Fruit fly (Drosophila melanogaster) whole organism, embryonic: ENCODE results near the gene Sqor.
A peak's percentile ranks its signal among the peaks of the same experiment; 100 is the strongest.

Experiments used
- Asciz ChIP-seq: fragments of 200-800 bp; sonication (Bioruptor generic); optimal IDR thresholded peaks from 2 replicates; lab custom pipeline; 2017; ENCODE audit warnings: missing biosample characterization, mild to moderate bottlenecking, missing genetic modification characterization, missing genetic modification reagents
- CG12104 ChIP-seq: fragments of 200-800 bp; sonication (Bioruptor generic); optimal IDR thresholded peaks from 3 replicates; lab custom pipeline; 2016; ENCODE audit warnings: missing biosample characterization, missing genetic modification characterization
- CG15696 ChIP-seq: fragments of 200-800 bp; sonication (Bioruptor generic); optimal IDR thresholded peaks from 2 replicates; lab custom pipeline; 2019; ENCODE audit warnings: missing biosample characterization, mild to moderate bottlenecking, missing genetic modification characterization, moderate library complexity
- CG16813 ChIP-seq: fragments of 200-800 bp; sonication (Bioruptor generic); IDR thresholded peaks from 3 replicates; pipeline ENCODE4 v1.3.6; 2022; ENCODE audit warnings: missing biosample characterization, missing genetic modification characterization; ENCODE audit not compliant: partially characterized antibody
- CG17361 ChIP-seq: fragments of 200-800 bp; sonication (Bioruptor generic); IDR thresholded peaks from 3 replicates; pipeline ENCODE4 v1.3.6; 2022; ENCODE audit warnings: missing biosample characterization, missing genetic modification characterization
- CG2199 ChIP-seq: fragments of 200-800 bp; sonication (Bioruptor generic); IDR thresholded peaks from 3 replicates; pipeline ENCODE4 v1.3.6; 2022; ENCODE audit warnings: missing biosample characterization, missing genetic modification characterization
- CG2889 ChIP-seq: fragments of 200-800 bp; sonication (Bioruptor generic); IDR thresholded peaks from 3 replicates; pipeline ENCODE4 v1.3.6; 2022; ENCODE audit warnings: missing biosample characterization, missing genetic modification characterization
- CG32532 ChIP-seq: fragments of 200-800 bp; sonication (Bioruptor generic); IDR thresholded peaks from 2 replicates; pipeline ENCODE4 v1.3.6; 2022; ENCODE audit warnings: missing biosample characterization, missing genetic modification characterization
- CG34422 ChIP-seq: fragments of 200-800 bp; sonication (Bioruptor generic); IDR thresholded peaks from 3 replicates; pipeline ENCODE4 v1.3.6; 2022; ENCODE audit warnings: missing biosample characterization, missing genetic modification characterization
- CG3995 ChIP-seq: fragments of 200-800 bp; sonication (Bioruptor generic); optimal IDR thresholded peaks from 3 replicates; lab custom pipeline; 2016; ENCODE audit warnings: missing biosample characterization, missing genetic modification characterization
- CG6791 ChIP-seq: fragments of 200-800 bp; sonication (Bioruptor generic); IDR thresholded peaks from 3 replicates; pipeline ENCODE4 v1.3.6; 2022; ENCODE audit warnings: missing biosample characterization, missing genetic modification characterization; ENCODE audit not compliant: partially characterized antibody
- CG6813 ChIP-seq: fragments of 200-800 bp; sonication (Bioruptor generic); optimal IDR thresholded peaks from 2 replicates; lab custom pipeline; 2017; ENCODE audit warnings: missing biosample characterization, missing genetic modification characterization, mild to moderate bottlenecking, moderate library complexity, missing genetic modification reagents
- CTCF ChIP-seq: fragments of 200-800 bp; sonication (Bioruptor generic); optimal IDR thresholded peaks from 2 replicates; lab custom pipeline; 2017; ENCODE audit warnings: missing biosample characterization, mild to moderate bottlenecking, missing genetic modification characterization, moderate library complexity
- D ChIP-seq, 2 experiments: fragments of 200-800 bp in 1 of 2; fragments of >200 bp in 1 of 2; sonication (Bioruptor generic) in 1 of 2; optimal IDR thresholded peaks; 2 replicates in 1 of 2; 3 replicates in 1 of 2; lab custom pipeline; 2017; ENCODE audit warnings: mild to moderate bottlenecking in 1 of 2, missing biosample characterization in 1 of 2, missing genetic modification characterization in 1 of 2, missing genetic modification reagents in 1 of 2
- Drgx ChIP-seq: fragments of 200-800 bp; sonication (Bioruptor generic); IDR thresholded peaks from 2 replicates; pipeline ENCODE4 v1.3.6; 2022; ENCODE audit warnings: missing biosample characterization, missing genetic modification characterization
- Hey ChIP-seq: fragments of 200-800 bp; sonication (Bioruptor generic); optimal IDR thresholded peaks from 3 replicates; lab custom pipeline; 2018; ENCODE audit warnings: missing biosample characterization, mild to moderate bottlenecking, missing genetic modification characterization
- Hr3 ChIP-seq: fragments of 200-800 bp; sonication (Bioruptor generic); optimal IDR thresholded peaks from 3 replicates; lab custom pipeline; 2016; ENCODE audit warnings: missing biosample characterization, missing genetic modification characterization
- MBD-R2 ChIP-seq: fragments of 200-800 bp; sonication (Bioruptor generic); IDR thresholded peaks from 2 replicates; pipeline ENCODE4 v1.3.6; 2022; ENCODE audit warnings: missing biosample characterization, missing genetic modification characterization
- MTF-1 ChIP-seq: fragments of 200-800 bp; sonication (Bioruptor generic); optimal IDR thresholded peaks from 2 replicates; lab custom pipeline; 2018; ENCODE audit warnings: missing biosample characterization, mild to moderate bottlenecking, missing genetic modification characterization, borderline replicate concordance
- Med ChIP-seq: fragments of 200-800 bp; sonication (Bioruptor generic); peaks from one replicate; lab custom pipeline; 2016; ENCODE audit warnings: missing biosample characterization, missing genetic modification characterization, mild to moderate bottlenecking, inconsistent platforms, moderate library complexity
- Nf-YC ChIP-seq: fragments of 200-800 bp; optimal IDR thresholded peaks from 3 replicates; lab custom pipeline; 2019; ENCODE audit warnings: missing biosample characterization, mild to moderate bottlenecking, missing genetic modification characterization, moderate library complexity
- Pdp1 ChIP-seq, 2 experiments: fragments of 200-800 bp; sonication (Bioruptor generic); optimal IDR thresholded peaks; 3 replicates each; lab custom pipeline; 2016; ENCODE audit warnings: missing biosample characterization in 2 of 2, missing genetic modification characterization in 2 of 2, mild to moderate bottlenecking in 1 of 2, moderate library complexity in 1 of 2
- Ptx1 ChIP-seq: fragments of 200-800 bp; sonication (Bioruptor generic); IDR thresholded peaks from 2 replicates; pipeline ENCODE4 v1.3.6; 2022; ENCODE audit warnings: missing biosample characterization, missing genetic modification characterization
- Rx ChIP-seq: fragments of 200-800 bp; sonication (Bioruptor generic); IDR thresholded peaks from 2 replicates; pipeline ENCODE4 v1.3.6; 2022; ENCODE audit warnings: missing biosample characterization, missing genetic modification characterization
- Sox102F ChIP-seq: fragments of 200-800 bp; sonication (Bioruptor generic); optimal IDR thresholded peaks from 2 replicates; lab custom pipeline; 2018; ENCODE audit warnings: missing biosample characterization, mild to moderate bottlenecking, missing genetic modification characterization, moderate library complexity
- az2 ChIP-seq: fragments of 200-800 bp; sonication (Bioruptor generic); optimal IDR thresholded peaks from 3 replicates; lab custom pipeline; 2016; ENCODE audit warnings: missing biosample characterization, missing genetic modification characterization
- chinmo ChIP-seq: fragments of 200-800 bp; sonication (Bioruptor generic); IDR thresholded peaks from 4 replicates; pipeline ENCODE4 v1.3.6; 2022; ENCODE audit warnings: missing biosample characterization, missing genetic modification characterization; ENCODE audit not compliant: partially characterized antibody
- chn ChIP-seq: fragments of 200-800 bp; sonication (Bioruptor generic); optimal IDR thresholded peaks from 2 replicates; lab custom pipeline; 2016; ENCODE audit warnings: missing biosample characterization, missing genetic modification characterization
- corto ChIP-seq: fragments of 200-800 bp; sonication (Bioruptor generic); optimal IDR thresholded peaks from 2 replicates; lab custom pipeline; 2016; ENCODE audit warnings: missing biosample characterization, mild to moderate bottlenecking, missing genetic modification characterization, moderate library complexity
- dm ChIP-seq: fragments of 200-800 bp; sonication (Bioruptor generic); optimal IDR thresholded peaks from 3 replicates; lab custom pipeline; 2016; ENCODE audit warnings: missing biosample characterization, missing genetic modification characterization
- grn ChIP-seq: fragments of 200-800 bp; sonication (Bioruptor generic); optimal IDR thresholded peaks from 3 replicates; lab custom pipeline; 2017; ENCODE audit warnings: missing biosample characterization, missing genetic modification characterization
- her ChIP-seq: fragments of 200-800 bp; sonication (Bioruptor generic); optimal IDR thresholded peaks from 2 replicates; lab custom pipeline; 2016; ENCODE audit warnings: missing biosample characterization, missing genetic modification characterization
- ind ChIP-seq: fragments of 200-800 bp; sonication (Bioruptor generic); optimal IDR thresholded peaks from 3 replicates; lab custom pipeline; 2016; ENCODE audit warnings: missing biosample characterization, missing genetic modification characterization
- oc ChIP-seq: fragments of 200-800 bp; sonication (Bioruptor generic); optimal IDR thresholded peaks from 2 replicates; lab custom pipeline; 2018; ENCODE audit warnings: missing biosample characterization, mild to moderate bottlenecking, missing genetic modification characterization, moderate library complexity
- prd ChIP-seq, 3 experiments: fragments of >200 bp in 2 of 3; fragments of 200-800 bp in 1 of 3; sonication (Bioruptor generic) in 1 of 3; optimal IDR thresholded peaks in 2 of 3; IDR thresholded peaks in 1 of 3; 2 replicates in 2 of 3; 3 replicates in 1 of 3; pipeline versions ENCODE4 v1.3.6 to Lab custom; 2017 to 2022; ENCODE audit warnings: missing biosample characterization in 1 of 3, missing genetic modification characterization in 1 of 3
- pros ChIP-seq: fragments of 200-800 bp; sonication (Bioruptor generic); optimal IDR thresholded peaks from 3 replicates; lab custom pipeline; 2019; ENCODE audit warnings: missing biosample characterization, mild to moderate bottlenecking, missing genetic modification characterization, moderate library complexity
- pzg ChIP-seq: fragments of 200-800 bp; sonication (Bioruptor generic); optimal IDR thresholded peaks from 3 replicates; lab custom pipeline; 2018; ENCODE audit warnings: missing biosample characterization, mild to moderate bottlenecking, missing genetic modification characterization, moderate library complexity
- run ChIP-seq: fragments of 200-800 bp; sonication (Bioruptor generic); optimal IDR thresholded peaks from 3 replicates; lab custom pipeline; 2018; ENCODE audit warnings: missing biosample characterization, mild to moderate bottlenecking, missing genetic modification characterization
- sd ChIP-seq: fragments of 200-800 bp; sonication (Bioruptor generic); optimal IDR thresholded peaks from 3 replicates; lab custom pipeline; 2018; ENCODE audit warnings: missing biosample characterization, mild to moderate bottlenecking, missing genetic modification characterization, moderate library complexity
- sens-2 ChIP-seq: fragments of 200-800 bp; sonication (Bioruptor generic); IDR thresholded peaks from 2 replicates; pipeline ENCODE4 v1.3.6; 2022; ENCODE audit warnings: missing biosample characterization, missing genetic modification characterization
- sna ChIP-seq: fragments of 200-800 bp; sonication (Bioruptor generic); IDR thresholded peaks from 2 replicates; pipeline ENCODE4 v1.3.6; 2022; ENCODE audit warnings: missing biosample characterization, missing genetic modification characterization; ENCODE audit not compliant: partially characterized antibody
- so ChIP-seq: fragments of 200-800 bp; sonication (Bioruptor generic); IDR thresholded peaks from 3 replicates; pipeline ENCODE4 v1.3.6; 2022; ENCODE audit warnings: missing biosample characterization, missing genetic modification characterization
- sqz ChIP-seq: fragments of 200-800 bp; sonication (Bioruptor generic); optimal IDR thresholded peaks from 3 replicates; lab custom pipeline; 2018; ENCODE audit warnings: missing biosample characterization, mild to moderate bottlenecking, missing genetic modification characterization
- sug ChIP-seq: fragments of 200-800 bp; optimal IDR thresholded peaks from 2 replicates; lab custom pipeline; 2019; ENCODE audit warnings: missing biosample characterization, mild to moderate bottlenecking, missing genetic modification characterization, moderate library complexity
- tna ChIP-seq: fragments of 200-800 bp; sonication (Bioruptor generic); IDR thresholded peaks from 2 replicates; pipeline ENCODE4 v1.3.6; 2022; ENCODE audit warnings: missing biosample characterization, missing genetic modification characterization; ENCODE audit not compliant: partially characterized antibody
- toy ChIP-seq: fragments of 200-800 bp; sonication (Bioruptor generic); IDR thresholded peaks from 2 replicates; pipeline ENCODE4 v1.3.6; 2022; ENCODE audit warnings: missing biosample characterization, missing genetic modification characterization
- vvl ChIP-seq: fragments of 200-800 bp; sonication (Bioruptor generic); IDR thresholded peaks from 2 replicates; pipeline ENCODE4 v1.3.6; 2022; ENCODE audit warnings: missing biosample characterization, missing genetic modification characterization

The Sqor gene

dm6 chr3L:4219291-4220228 lies 20.4 kb upstream of the Sqor start (continued):
- TF ChIP-seq so (GFP tag; lab: Robert Waterston, UW) (no peak; the same call in 2 of the 3 replicates), CTCF (GFP tag; lab: Kevin White, UChicago) (no peak), run (tag; lab: Kevin White, UChicago) (no peak), Ptx1 (no peak), sens-2 (GFP tag; lab: Robert Waterston, UW) (0 out of 2 replicates have a peak, but pooled peaks have one; percentile 11), CG15696 (tag; lab: Kevin White, UChicago) (no peak), CG6813 (GFP tag; lab: Kevin White, UChicago) (peak; percentile 22), vvl (GFP tag; lab: Robert Waterston, UW) (peak; percentile 15; the same call in 1 of the 2 replicates), CG16813 (GFP tag; lab: Robert Waterston, UW) (no peak), CG34422 (GFP tag; lab: Robert Waterston, UW) (no peak), ind (GFP tag; lab: Kevin White, UChicago) (no peak), Rx (no peak), toy (GFP tag; lab: Robert Waterston, UW) (0 out of 2 replicates have a peak, but pooled peaks have one; percentile 17), her (GFP tag; lab: Kevin White, UChicago) (no peak), chinmo (GFP tag; lab: Robert Waterston, UW) (0 out of 4 replicates have a peak, but pooled peaks have one; percentile 67), corto (GFP tag; lab: Kevin White, UChicago) (no peak), CG6791 (GFP tag; lab: Robert Waterston, UW) (no peak), Nf-YC (tag; lab: Kevin White, UChicago) (no peak), CG17361 (GFP tag; lab: Robert Waterston, UW) (no peak), D (optimal IDR thresholded peaks at IDR 0.05; lab: Kevin White, UChicago) (no peak), D (GFP tag; optimal IDR thresholded peaks at IDR 0.05; lab: Kevin White, UChicago) (no peak), chn (GFP tag; lab: Kevin White, UChicago) (no peak), dm (GFP tag; lab: Kevin White, UChicago) (peak; percentile 15), pros (peak; percentile 55), Hr3 (GFP tag; lab: Kevin White, UChicago) (no peak), oc (tag; lab: Kevin White, UChicago) (peak; percentile 13), sna (GFP tag; lab: Robert Waterston, UW) (no peak), Med (GFP tag; lab: Kevin White, UChicago) (peak; percentile 23), Sox102F (GFP tag; lab: Kevin White, UChicago) (no peak), sug (peak; percentile 96), CG12104 (GFP tag; lab: Kevin White, UChicago) (no peak), CG3995 (GFP tag; lab: Kevin White, UChicago) (no peak), MTF-1 (GFP tag; lab: Kevin White, UChicago) (no peak), grn (peak; percentile 99), sqz (GFP tag; lab: Kevin White, UChicago) (no peak), CG2889 (GFP tag; lab: Robert Waterston, UW) (no peak), tna (no peak), Hey (peak; percentile 70), prd (optimal IDR thresholded peaks at IDR 0.05; lab: Kevin White, UChicago) (no peak), prd (GFP tag; IDR thresholded peaks at IDR 0.05; lab: Robert Waterston, UW) (no peak), sd (tag; lab: Kevin White, UChicago) (peak; percentile 90), Drgx (peak; percentile 28; the same call in 1 of the 2 replicates), CG32532 (GFP tag; lab: Robert Waterston, UW) (peak; percentile 44), CG2199 (GFP tag; lab: Robert Waterston, UW) (peak; percentile 68; the same call in 1 of the 3 replicates), az2 (GFP tag; lab: Kevin White, UChicago) (no peak), Pdp1 (GFP tag; optimal IDR thresholded peaks at IDR 0.05; lab: Kevin White, UChicago) (peak in 1 of 2 experiments; percentile 35), pzg (GFP tag; lab: Kevin White, UChicago) (no peak), MBD-R2 (GFP tag; lab: Robert Waterston, UW) (0 out of 2 replicates have a peak, but pooled peaks have one; percentile 11), Asciz (peak; percentile 23)
